Fruit fly (Drosophila melanogaster) S2 (cell line): ENCODE measurements around the gene Dscam4.

Source experiments
- CG8478 ChIP-seq: fragments of >200 bp; optimal IDR thresholded peaks from 2 replicates; lab custom pipeline; 2018
- CTCF ChIP-seq, 2 experiments: fragments of >200 bp; optimal IDR thresholded peaks; 2 replicates each; lab custom pipeline; 2018

dm6 chr3L:8303912-8304311, 65.5 kb downstream of the Dscam4 start, which contains the start of the genes CG7194 and Sbp2:
- TF ChIP-seq CG8478 (lab: Kevin White, UChicago) (no peak), CTCF (optimal IDR thresholded peaks at IDR 0.05; lab: Kevin White, UChicago) (no peak)
